Fruit fly (Drosophila melanogaster) whole organism, adult: ENCODE data around the gene Calx.
A peak's percentile ranks its signal among the peaks of the same experiment; 100 is the strongest.

ENCODE experiments used
- CG11617 ChIP-seq: fragments of 200-800 bp; sonication (Bioruptor generic); optimal IDR thresholded peaks from 2 replicates; lab custom pipeline; 2017; ENCODE audit warnings: mild to moderate bottlenecking, missing biosample characterization, missing genetic modification reagents, missing genetic modification characterization
- CG12768 ChIP-seq: fragments of 200-800 bp; sonication (Bioruptor generic); optimal IDR thresholded peaks from 2 replicates; lab custom pipeline; 2017; ENCODE audit warnings: missing biosample characterization, missing genetic modification characterization, mild to moderate bottlenecking, moderate library complexity, missing genetic modification reagents
- CG14711 ChIP-seq: fragments of 200-800 bp; sonication (Bioruptor generic); optimal IDR thresholded peaks from 2 replicates; lab custom pipeline; 2018; ENCODE audit warnings: missing biosample characterization, mild to moderate bottlenecking, missing genetic modification characterization, moderate library complexity
- CG1620 ChIP-seq: fragments of 200-800 bp; sonication (Bioruptor generic); optimal IDR thresholded peaks from 2 replicates; lab custom pipeline; 2016; ENCODE audit warnings: missing biosample characterization, missing genetic modification characterization
- CG33017 ChIP-seq: fragments of 200-800 bp; sonication (Bioruptor generic); optimal IDR thresholded peaks from 2 replicates; lab custom pipeline; 2018; ENCODE audit warnings: missing biosample characterization, mild to moderate bottlenecking, missing genetic modification characterization, moderate library complexity
- CG5204 ChIP-seq: fragments of 200-800 bp; sonication (Bioruptor generic); optimal IDR thresholded peaks from 2 replicates; lab custom pipeline; 2016; ENCODE audit warnings: missing biosample characterization, missing genetic modification characterization
- CG7045 ChIP-seq: fragments of 200-800 bp; sonication (Bioruptor generic); optimal IDR thresholded peaks from 2 replicates; lab custom pipeline; 2017; ENCODE audit warnings: missing biosample characterization, mild to moderate bottlenecking, missing genetic modification characterization
- CG7101 ChIP-seq: fragments of 200-800 bp; sonication (Bioruptor generic); optimal IDR thresholded peaks from 2 replicates; lab custom pipeline; 2018; ENCODE audit warnings: missing biosample characterization, mild to moderate bottlenecking, missing genetic modification characterization, moderate library complexity
- Clk ChIP-seq: fragments of 200-800 bp; sonication (Bioruptor generic); optimal IDR thresholded peaks from 2 replicates; lab custom pipeline; 2017; ENCODE audit warnings: missing biosample characterization, missing genetic modification characterization
- Crg-1 ChIP-seq: fragments of 200-800 bp; sonication (Bioruptor generic); optimal IDR thresholded peaks from 2 replicates; lab custom pipeline; 2016; ENCODE audit warnings: missing biosample characterization, missing genetic modification characterization
- Hr96 ChIP-seq: fragments of 200-800 bp; sonication (Bioruptor generic); optimal IDR thresholded peaks from 2 replicates; lab custom pipeline; 2016; ENCODE audit warnings: missing biosample characterization, missing genetic modification characterization
- Mnt ChIP-seq: fragments of 200-800 bp; sonication (Bioruptor generic); optimal IDR thresholded peaks from 2 replicates; lab custom pipeline; 2016; ENCODE audit warnings: missing biosample characterization, mild to moderate bottlenecking, missing genetic modification characterization
- bab1 ChIP-seq: fragments of 200-800 bp; sonication (Bioruptor generic); optimal IDR thresholded peaks from 3 replicates; lab custom pipeline; 2019; ENCODE audit warnings: missing biosample characterization, mild to moderate bottlenecking, missing genetic modification characterization, moderate library complexity
- cic ChIP-seq: fragments of 200-800 bp; sonication (Bioruptor generic); optimal IDR thresholded peaks from 2 replicates; lab custom pipeline; 2017; ENCODE audit warnings: missing biosample characterization, mild to moderate bottlenecking, missing genetic modification characterization, moderate library complexity
- cnc ChIP-seq, 2 experiments: fragments of >200 bp; optimal IDR thresholded peaks; 2 replicates each; lab custom pipeline; 2017
- kay ChIP-seq: fragments of 200-800 bp; sonication (Bioruptor generic); peaks from one replicate; lab custom pipeline; 2016; ENCODE audit warnings: missing biosample characterization, missing genetic modification characterization, borderline replicate concordance
- ovo ChIP-seq: fragments of 200-800 bp; sonication (Bioruptor generic); optimal IDR thresholded peaks from 2 replicates; lab custom pipeline; 2016; ENCODE audit warnings: missing biosample characterization, missing genetic modification characterization
- pad ChIP-seq: fragments of 200-800 bp; sonication (Bioruptor generic); optimal IDR thresholded peaks from 3 replicates; lab custom pipeline; 2017; ENCODE audit warnings: missing biosample characterization, missing genetic modification characterization, mild to moderate bottlenecking, moderate library complexity, missing genetic modification reagents
- tj ChIP-seq: fragments of 200-800 bp; sonication (Bioruptor generic); optimal IDR thresholded peaks from 3 replicates; lab custom pipeline; 2017; ENCODE audit warnings: missing biosample characterization, mild to moderate bottlenecking, missing genetic modification characterization, moderate library complexity
- toe ChIP-seq: fragments of 200-800 bp; sonication (Bioruptor generic); optimal IDR thresholded peaks from 2 replicates; lab custom pipeline; 2016; ENCODE audit warnings: missing biosample characterization, missing genetic modification characterization

Calx gene

dm6 chr3R:21042399-21042798, 64.4 kb downstream of the Calx start, which contains the start of gene Dhc93AB:
Gene Dhc93AB (minus strand): TSS chr3R:21042499.
- TF ChIP-seq ovo (GFP tag; lab: Kevin White, UChicago) (no peak), CG14711 (tag; lab: Kevin White, UChicago) (no peak), Hr96 (GFP tag; lab: Kevin White, UChicago) (no peak), pad (GFP tag; lab: Kevin White, UChicago) (no peak), CG33017 (tag; lab: Kevin White, UChicago) (no peak), toe (no peak), CG11617 (GFP tag; lab: Kevin White, UChicago) (no peak), CG5204 (GFP tag; lab: Kevin White, UChicago) (no peak), Crg-1 (no peak), CG1620 (GFP tag; lab: Kevin White, UChicago) (no peak), cic (GFP tag; lab: Kevin White, UChicago) (no peak), bab1 (GFP tag; lab: Kevin White, UChicago) (no peak), CG7045 (GFP tag; lab: Kevin White, UChicago) (no peak)

DNA sequence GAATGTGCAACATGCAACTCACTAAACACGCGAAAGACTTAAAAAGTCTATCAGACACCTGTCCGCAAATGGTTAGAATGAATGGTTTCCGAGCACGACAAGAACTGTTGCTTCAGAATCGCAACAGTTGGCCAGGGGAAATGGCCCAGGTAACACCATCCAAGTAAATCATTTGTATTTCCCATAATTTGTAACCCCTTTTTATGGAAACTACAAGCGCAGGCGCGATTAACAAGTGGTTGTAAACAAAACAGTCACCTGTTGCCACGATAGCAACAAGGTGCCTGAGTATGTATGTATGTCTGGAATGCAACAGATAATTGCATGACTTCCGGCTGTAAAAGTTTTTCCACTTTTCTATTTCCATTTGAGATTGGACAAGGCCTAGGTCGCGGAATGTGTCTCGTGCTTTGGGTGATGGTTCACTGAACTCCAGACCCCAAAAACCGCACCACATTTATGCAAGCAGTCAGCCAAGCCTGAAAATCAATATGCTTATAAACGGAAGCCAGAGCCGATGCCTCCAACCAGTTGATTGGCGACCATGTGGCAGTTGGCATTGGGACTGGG, 65.7 kb downstream of the Calx start, which contains the start of gene CG12278:
CG12278 (plus strand) TSS at position 520 of the 570 bp plus-strand sequence.
- TF ChIP-seq CG14711 (tag; lab: Kevin White, UChicago): no peak
- TF ChIP-seq pad (GFP tag; lab: Kevin White, UChicago): peak; percentile 72

dm6 chr3R:21045742-21046141, 67.8 kb downstream of the Calx start, which contains the start of gene CG31189:
Gene CG31189 (minus strand): TSS chr3R:21045842.
- TF ChIP-seq Mnt (GFP tag; lab: Kevin White, UChicago) (no peak), CG7045 (GFP tag; lab: Kevin White, UChicago) (no peak), ovo (GFP tag; lab: Kevin White, UChicago) (no peak), CG5204 (GFP tag; lab: Kevin White, UChicago) (no peak), cic (GFP tag; lab: Kevin White, UChicago) (no peak), Hr96 (GFP tag; lab: Kevin White, UChicago) (no peak), Crg-1 (no peak), CG11617 (GFP tag; lab: Kevin White, UChicago) (no peak)

DNA sequence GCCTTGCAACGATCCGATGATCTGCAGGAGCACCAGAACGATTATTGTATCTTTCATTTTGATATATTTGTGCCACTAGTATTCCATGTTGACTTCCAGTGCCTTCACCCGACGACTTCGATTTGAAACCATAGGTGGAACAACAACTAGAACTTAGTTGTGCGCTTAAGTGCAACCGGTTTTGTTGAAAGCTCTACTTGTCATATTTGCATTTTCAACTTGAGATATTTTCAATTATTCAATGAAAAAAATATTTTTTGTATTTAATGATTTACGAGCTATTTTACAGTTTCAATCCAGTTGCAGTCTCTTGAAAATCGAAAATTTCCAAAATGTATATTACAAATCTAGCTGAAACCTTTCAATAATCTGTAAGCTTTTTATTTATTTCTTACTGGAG, 68.9 kb downstream of the Calx start, which contains the start of gene CG31207:
CG31207 (minus strand) TSS at position 101 of the 400 bp plus-strand sequence.
- TF ChIP-seq cic (GFP tag; lab: Kevin White, UChicago): no peak
- TF ChIP-seq CG1620 (GFP tag; lab: Kevin White, UChicago): no peak
- TF ChIP-seq ovo (GFP tag; lab: Kevin White, UChicago): no peak
- TF ChIP-seq CG12768 (GFP tag; lab: Kevin White, UChicago): no peak
- no peak for TF ChIP-seq CG5204 (GFP tag; lab: Kevin White, UChicago)
- TF ChIP-seq CG11617 (GFP tag; lab: Kevin White, UChicago): no peak
- TF ChIP-seq CG7101 (tag; lab: Kevin White, UChicago): no peak
- no peak for TF ChIP-seq Hr96 (GFP tag; lab: Kevin White, UChicago)
- no peak for TF ChIP-seq bab1 (GFP tag; lab: Kevin White, UChicago)
- TF ChIP-seq cnc (optimal IDR thresholded peaks at IDR 0.05; lab: Kevin White, UChicago): no peak

dm6 chr3R:21048729-21049128, 70.7 kb downstream of the Calx start, which contains the start of gene CG7079:
Gene CG7079 (minus strand): TSS chr3R:21048829.
- no peak for TF ChIP-seq cnc (optimal IDR thresholded peaks at IDR 0.05; lab: Kevin White, UChicago)
- no peak for TF ChIP-seq Clk
- TF ChIP-seq CG5204 (GFP tag; lab: Kevin White, UChicago): no peak
- TF ChIP-seq cic (GFP tag; lab: Kevin White, UChicago): no peak
- TF ChIP-seq kay (GFP tag; lab: Kevin White, UChicago): no peak
- TF ChIP-seq CG11617 (GFP tag; lab: Kevin White, UChicago): no peak
- no peak for TF ChIP-seq pad (GFP tag; lab: Kevin White, UChicago)
- TF ChIP-seq Crg-1: no peak
- TF ChIP-seq CG14711 (tag; lab: Kevin White, UChicago): no peak
- no peak for TF ChIP-seq CG33017 (tag; lab: Kevin White, UChicago)

- TF ChIP-seq CG11617 (GFP tag; lab: Kevin White, UChicago) (no peak), CG5204 (GFP tag; lab: Kevin White, UChicago) (no peak), kay (GFP tag; lab: Kevin White, UChicago) (no peak), ovo (GFP tag; lab: Kevin White, UChicago) (no peak), CG7045 (GFP tag; lab: Kevin White, UChicago) (no peak), CG12768 (GFP tag; lab: Kevin White, UChicago) (no peak), CG14711 (tag; lab: Kevin White, UChicago) (no peak), cic (GFP tag; lab: Kevin White, UChicago) (no peak), Mnt (GFP tag; lab: Kevin White, UChicago) (no peak), Hr96 (GFP tag; lab: Kevin White, UChicago) (no peak), Crg-1 (no peak), CG1620 (GFP tag; lab: Kevin White, UChicago) (no peak), CG33017 (tag; lab: Kevin White, UChicago) (no peak), tj (GFP tag; lab: Kevin White, UChicago) (no peak), bab1 (GFP tag; lab: Kevin White, UChicago) (no peak), toe (no peak), CG7101 (tag; lab: Kevin White, UChicago) (no peak), pad (GFP tag; lab: Kevin White, UChicago) (no peak)
Measured at dm6 chr3R:21050875-21051274, 72.9 kb downstream of the Calx start, which contains the start of gene Jhbp15. Gene Jhbp15 (minus strand): TSS chr3R:21050975.
